Fruit fly (Drosophila melanogaster): Measurements from ENCODE around the gene Pgant8.

Pgant8 gene

dm6 chr3L:15704250-15704985 lies 20.7 kb downstream of the Pgant8 start:
- TF ChIP-seq psq (GFP tag; optimal IDR thresholded peaks at IDR 0.05), result peak; percentile 24
- TF ChIP-seq OdsH (GFP tag; optimal IDR thresholded peaks at IDR 0.05), result peak; percentile 48
- peak; percentile 7 for TF ChIP-seq Sp1 (GFP tag; optimal IDR thresholded peaks at IDR 0.05)
- TF ChIP-seq brk (GFP tag; optimal IDR thresholded peaks at IDR 0.05), result no peak
- no peak for TF ChIP-seq Dfd (GFP tag; optimal IDR thresholded peaks at IDR 0.05)
- TF ChIP-seq sv (GFP tag; optimal IDR thresholded peaks at IDR 0.05), result peak; percentile 16
- TF ChIP-seq foxo (GFP tag; optimal IDR thresholded peaks at IDR 0.05), result peak in 1 of 2 experiments; percentile 18
- peak; percentile 2 for TF ChIP-seq h (GFP tag; optimal IDR thresholded peaks at IDR 0.05)

- TF ChIP-seq jim (GFP tag; optimal IDR thresholded peaks at IDR 0.05), result no peak
- no peak for TF ChIP-seq ey (GFP tag; optimal IDR thresholded peaks at IDR 0.05)
- no peak for TF ChIP-seq Hr83 (GFP tag; optimal IDR thresholded peaks at IDR 0.05; ENCODE audit: poor library complexity, severe bottlenecking)
- TF ChIP-seq Dif (GFP tag; optimal IDR thresholded peaks at IDR 0.05; ENCODE audit: partially characterized antibody), result no peak
- TF ChIP-seq usp (GFP tag; optimal IDR thresholded peaks at IDR 0.05), result no peak
- TF ChIP-seq CG9705 (GFP tag; optimal IDR thresholded peaks at IDR 0.05), result no peak
- no peak for TF ChIP-seq Hr78 (GFP tag; optimal IDR thresholded peaks at IDR 0.05)
- no peak for TF ChIP-seq fru (GFP tag; optimal IDR thresholded peaks at IDR 0.05)
- no peak for TF ChIP-seq CG32264 (GFP tag; optimal IDR thresholded peaks at IDR 0.05)
- TF ChIP-seq Sp1 (GFP tag; optimal IDR thresholded peaks at IDR 0.05), result no peak
- no peak for TF ChIP-seq Jra (GFP tag; optimal IDR thresholded peaks at IDR 0.05)
- TF ChIP-seq Myc (optimal IDR thresholded peaks at IDR 0.05), result no peak
Measured at dm6 chr3L:15706199-15706598, 22.5 kb downstream of the Pgant8 start.

dm6 chr3L:15708158-15708557 lies 24.5 kb downstream of the Pgant8 start:
- TF ChIP-seq Jra (GFP tag; optimal IDR thresholded peaks at IDR 0.05), result no peak
- no peak for TF ChIP-seq h (GFP tag; optimal IDR thresholded peaks at IDR 0.05)
- no peak for TF ChIP-seq Abd-B (GFP tag; optimal IDR thresholded peaks at IDR 0.05)
- TF ChIP-seq GATAd (GFP tag; optimal IDR thresholded peaks at IDR 0.05), result no peak
- no peak for TF ChIP-seq Vsx2 (GFP tag; optimal IDR thresholded peaks at IDR 0.05; ENCODE audit: partially characterized antibody)
- no peak for TF ChIP-seq Rel (GFP tag; optimal IDR thresholded peaks at IDR 0.05)
- TF ChIP-seq Rel (tag; optimal IDR thresholded peaks at IDR 0.05), result no peak
- no peak for TF ChIP-seq lola (GFP tag; optimal IDR thresholded peaks at IDR 0.05)
- TF ChIP-seq brk (GFP tag; optimal IDR thresholded peaks at IDR 0.05), result no peak
- no peak for TF ChIP-seq tai (GFP tag; optimal IDR thresholded peaks at IDR 0.05)
- TF ChIP-seq dl (GFP tag; optimal IDR thresholded peaks at IDR 0.05; ENCODE audit: insufficient read depth in 1 of 2, partially characterized antibody in 2 of 2), result no peak
- TF ChIP-seq jim (GFP tag; optimal IDR thresholded peaks at IDR 0.05), result no peak
- no peak for TF ChIP-seq Sp1 (GFP tag; optimal IDR thresholded peaks at IDR 0.05)
- TF ChIP-seq OdsH (GFP tag; optimal IDR thresholded peaks at IDR 0.05), result no peak
- TF ChIP-seq sv (GFP tag; optimal IDR thresholded peaks at IDR 0.05), result no peak
- TF ChIP-seq HLH106 (tag; optimal IDR thresholded peaks at IDR 0.05), result no peak
- no peak for TF ChIP-seq Hr78 (GFP tag; optimal IDR thresholded peaks at IDR 0.05)
- no peak for TF ChIP-seq CG9705 (GFP tag; optimal IDR thresholded peaks at IDR 0.05)

DNA sequence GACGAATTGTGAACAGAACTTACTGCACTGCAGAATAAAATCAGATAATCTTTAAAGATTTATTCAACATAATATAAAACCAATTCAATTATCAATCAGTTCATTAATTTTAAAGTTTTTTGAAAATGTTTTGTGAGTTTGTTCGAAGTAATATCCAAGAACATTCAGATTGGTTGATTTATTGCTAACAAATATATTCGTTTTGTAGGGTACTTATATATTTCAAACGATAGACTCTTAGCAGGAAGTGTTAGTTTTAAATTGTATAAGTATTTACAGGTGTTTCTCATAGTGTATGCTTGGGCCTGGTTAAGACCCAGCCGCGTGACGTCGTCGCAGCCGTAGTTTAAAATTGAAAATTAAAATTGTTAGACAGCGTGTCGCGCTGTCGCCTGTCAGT lies 24.9 kb downstream of the Pgant8 start:
- TF ChIP-seq Jra (GFP tag; optimal IDR thresholded peaks at IDR 0.05), result no peak
- TF ChIP-seq Hnf4 (GFP tag; optimal IDR thresholded peaks at IDR 0.05), result no peak
- no peak for TF ChIP-seq Hr83 (GFP tag; optimal IDR thresholded peaks at IDR 0.05; ENCODE audit: poor library complexity, severe bottlenecking)
- TF ChIP-seq Abd-B (GFP tag; optimal IDR thresholded peaks at IDR 0.05), result no peak
- TF ChIP-seq Mio (GFP tag; optimal IDR thresholded peaks at IDR 0.05), result no peak
- no peak for TF ChIP-seq br (GFP tag; optimal IDR thresholded peaks at IDR 0.05)

DNA sequence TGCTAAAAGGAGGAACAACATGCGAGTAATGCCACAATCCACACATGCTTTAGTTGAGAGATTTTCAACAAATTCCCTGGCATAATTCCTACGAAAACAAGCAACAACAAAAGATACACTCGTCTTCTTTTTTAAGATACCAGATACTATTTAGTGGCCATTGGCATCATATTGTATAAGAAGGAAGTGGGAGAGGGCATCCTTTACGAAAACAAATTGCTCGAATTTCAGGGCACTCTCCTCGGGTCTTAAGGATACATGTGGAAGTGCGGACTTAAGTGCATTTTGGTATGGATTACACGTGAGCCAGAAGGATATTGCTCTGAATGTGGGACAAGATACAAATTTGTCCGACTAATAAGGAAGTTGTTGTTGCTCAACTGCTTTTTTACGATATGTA lies 26.5 kb downstream of the Pgant8 start:
- TF ChIP-seq jim (GFP tag; optimal IDR thresholded peaks at IDR 0.05) (no peak), Dif (GFP tag; optimal IDR thresholded peaks at IDR 0.05; ENCODE audit: partially characterized antibody) (no peak), pan (optimal IDR thresholded peaks at IDR 0.05) (no peak), Hnf4 (GFP tag; optimal IDR thresholded peaks at IDR 0.05) (no peak), dmrt93B (GFP tag; optimal IDR thresholded peaks at IDR 0.05) (no peak), dl (GFP tag; optimal IDR thresholded peaks at IDR 0.05; ENCODE audit: insufficient read depth in 1 of 2, partially characterized antibody in 2 of 2) (no peak), woc (GFP tag; optimal IDR thresholded peaks at IDR 0.05) (no peak), lola (GFP tag; optimal IDR thresholded peaks at IDR 0.05) (no peak), fru (GFP tag; optimal IDR thresholded peaks at IDR 0.05) (no peak), Hr78 (GFP tag; optimal IDR thresholded peaks at IDR 0.05) (no peak)
